Fruit fly (Drosophila melanogaster) whole organism, embryonic: ENCODE results near the gene Sems.

ENCODE experiments used
- Bgb ChIP-seq: fragments of 200-800 bp; sonication (Bioruptor generic); IDR thresholded peaks from 2 replicates; pipeline ENCODE4 v1.3.6; 2022; ENCODE audit warnings: missing biosample characterization, missing genetic modification characterization; ENCODE audit not compliant: partially characterized antibody
- Blimp-1 ChIP-seq: fragments of 200-800 bp; sonication (Bioruptor generic); optimal IDR thresholded peaks from 3 replicates; lab custom pipeline; 2018; ENCODE audit warnings: missing biosample characterization, missing genetic modification characterization, mild to moderate bottlenecking, moderate library complexity, missing genetic modification reagents
- BtbVII ChIP-seq: fragments of 200-800 bp; sonication (Bioruptor generic); optimal IDR thresholded peaks from 3 replicates; lab custom pipeline; 2017; ENCODE audit warnings: missing biosample characterization, mild to moderate bottlenecking, missing genetic modification characterization
- CG10209 ChIP-seq: fragments of 200-800 bp; sonication (Bioruptor generic); optimal IDR thresholded peaks from 3 replicates; lab custom pipeline; 2017; ENCODE audit warnings: missing biosample characterization, mild to moderate bottlenecking, missing genetic modification characterization, missing genetic modification reagents
- CG10959 ChIP-seq: fragments of 200-800 bp; sonication (Bioruptor generic); IDR thresholded peaks from 2 replicates; pipeline ENCODE4 v1.3.6; 2022; ENCODE audit warnings: missing biosample characterization, missing genetic modification characterization
- CG11723 ChIP-seq: fragments of 200-800 bp; sonication (Bioruptor generic); optimal IDR thresholded peaks from 2 replicates; lab custom pipeline; 2017; ENCODE audit warnings: missing biosample characterization, mild to moderate bottlenecking, missing genetic modification characterization
- CG12155 ChIP-seq: fragments of 200-800 bp; sonication (Bioruptor generic); optimal IDR thresholded peaks from 3 replicates; lab custom pipeline; 2016; ENCODE audit warnings: missing biosample characterization, missing genetic modification characterization
- CG15011 ChIP-seq: fragments of 200-800 bp; sonication (Bioruptor generic); optimal IDR thresholded peaks from 3 replicates; lab custom pipeline; 2018; ENCODE audit warnings: missing biosample characterization, mild to moderate bottlenecking, missing genetic modification characterization
- CG15696 ChIP-seq: fragments of 200-800 bp; sonication (Bioruptor generic); optimal IDR thresholded peaks from 2 replicates; lab custom pipeline; 2019; ENCODE audit warnings: missing biosample characterization, mild to moderate bottlenecking, missing genetic modification characterization, moderate library complexity
- CG16779 ChIP-seq: fragments of 200-800 bp; sonication (Bioruptor generic); IDR thresholded peaks from 2 replicates; pipeline ENCODE4 v1.3.6; 2022; ENCODE audit warnings: missing biosample characterization, missing genetic modification characterization
- CG1792 ChIP-seq: fragments of 200-800 bp; sonication (Bioruptor generic); optimal IDR thresholded peaks from 2 replicates; lab custom pipeline; 2016; ENCODE audit warnings: missing biosample characterization, missing genetic modification characterization
- CG30403 ChIP-seq: fragments of 200-800 bp; sonication (Bioruptor generic); optimal IDR thresholded peaks from 3 replicates; lab custom pipeline; 2016; ENCODE audit warnings: missing biosample characterization, missing genetic modification characterization
- CG3163 ChIP-seq: fragments of 200-800 bp; sonication (Bioruptor generic); optimal IDR thresholded peaks from 3 replicates; lab custom pipeline; 2016; ENCODE audit warnings: missing biosample characterization, missing genetic modification characterization
- CG3281 ChIP-seq: fragments of 200-800 bp; sonication (Bioruptor generic); optimal IDR thresholded peaks from 3 replicates; lab custom pipeline; 2017; ENCODE audit warnings: missing biosample characterization, mild to moderate bottlenecking, missing genetic modification characterization
- CG4360 ChIP-seq: fragments of 200-800 bp; sonication (Bioruptor generic); IDR thresholded peaks from 2 replicates; pipeline ENCODE4 v1.3.6; 2022; ENCODE audit warnings: missing biosample characterization, missing genetic modification characterization
- CG6654 ChIP-seq: fragments of 200-800 bp; sonication (Bioruptor generic); optimal IDR thresholded peaks from 2 replicates; lab custom pipeline; 2017; ENCODE audit warnings: missing biosample characterization, mild to moderate bottlenecking, missing genetic modification characterization
- CG9609 ChIP-seq: fragments of 200-800 bp; sonication (Bioruptor generic); optimal IDR thresholded peaks from 3 replicates; lab custom pipeline; 2016; ENCODE audit warnings: missing biosample characterization, missing genetic modification characterization
- Dad ChIP-seq: fragments of 200-800 bp; sonication (Bioruptor generic); optimal IDR thresholded peaks from 3 replicates; lab custom pipeline; 2016; ENCODE audit warnings: missing biosample characterization, missing genetic modification characterization
- Dip3 ChIP-seq: fragments of 200-800 bp; sonication (Bioruptor generic); optimal IDR thresholded peaks from 3 replicates; lab custom pipeline; 2016; ENCODE audit warnings: missing biosample characterization, missing genetic modification characterization
- Ets97D ChIP-seq: fragments of 200-800 bp; sonication (Bioruptor generic); optimal IDR thresholded peaks from 3 replicates; lab custom pipeline; 2016; ENCODE audit warnings: missing biosample characterization, missing genetic modification characterization
- Hmr ChIP-seq: fragments of 200-800 bp; sonication (Bioruptor generic); optimal IDR thresholded peaks from 3 replicates; lab custom pipeline; 2017; ENCODE audit warnings: mild to moderate bottlenecking, missing biosample characterization, missing genetic modification reagents, missing genetic modification characterization
- Lpt ChIP-seq: fragments of >200 bp; optimal IDR thresholded peaks from 2 replicates; lab custom pipeline; 2018; ENCODE audit warnings: missing biosample characterization, missing genetic modification characterization
- Nf-YA ChIP-seq: fragments of 200-800 bp; sonication (Bioruptor generic); IDR thresholded peaks from 2 replicates; pipeline ENCODE4 v1.3.6; 2022; ENCODE audit warnings: missing biosample characterization, missing genetic modification characterization
- Rfx ChIP-seq: fragments of 200-800 bp; sonication (Bioruptor generic); IDR thresholded peaks from 2 replicates; pipeline ENCODE4 v1.3.6; 2022; ENCODE audit warnings: missing biosample characterization, missing genetic modification characterization
- Side ChIP-seq: fragments of 200-800 bp; sonication (Bioruptor generic); optimal IDR thresholded peaks from 2 replicates; lab custom pipeline; 2016; ENCODE audit warnings: missing biosample characterization, missing genetic modification characterization
- Sox102F ChIP-seq: fragments of 200-800 bp; sonication (Bioruptor generic); optimal IDR thresholded peaks from 2 replicates; lab custom pipeline; 2018; ENCODE audit warnings: missing biosample characterization, mild to moderate bottlenecking, missing genetic modification characterization, moderate library complexity
- Ssrp ChIP-seq: fragments of 200-800 bp; sonication (Bioruptor generic); optimal IDR thresholded peaks from 2 replicates; lab custom pipeline; 2018; ENCODE audit warnings: missing biosample characterization, mild to moderate bottlenecking, missing genetic modification characterization, moderate library complexity
- Tbp ChIP-seq: fragments of >200 bp; optimal IDR thresholded peaks from 2 replicates; lab custom pipeline; 2018; ENCODE audit warnings: missing biosample characterization, missing genetic modification characterization
- Vsx1 ChIP-seq: fragments of 200-800 bp; sonication (Bioruptor generic); optimal IDR thresholded peaks from 2 replicates; lab custom pipeline; 2017; ENCODE audit warnings: missing biosample characterization, mild to moderate bottlenecking, missing genetic modification characterization, missing genetic modification reagents
- YL-1 ChIP-seq: fragments of 200-800 bp; sonication (Bioruptor generic); optimal IDR thresholded peaks from 3 replicates; lab custom pipeline; 2017; ENCODE audit warnings: missing biosample characterization, mild to moderate bottlenecking, missing genetic modification characterization
- ac ChIP-seq: fragments of 200-800 bp; sonication (Bioruptor generic); optimal IDR thresholded peaks from 3 replicates; lab custom pipeline; 2017; ENCODE audit warnings: missing biosample characterization, mild to moderate bottlenecking, missing genetic modification characterization
- ash1 ChIP-seq: fragments of 200-800 bp; sonication (Bioruptor generic); optimal IDR thresholded peaks from 2 replicates; lab custom pipeline; 2018; ENCODE audit warnings: missing biosample characterization, mild to moderate bottlenecking, missing genetic modification characterization
- ato ChIP-seq: fragments of 200-800 bp; sonication (Bioruptor generic); IDR thresholded peaks from 2 replicates; pipeline ENCODE4 v1.3.6; 2022; ENCODE audit warnings: missing biosample characterization, missing genetic modification characterization; ENCODE audit not compliant: partially characterized antibody
- cas ChIP-seq: fragments of 200-800 bp; sonication (Bioruptor generic); IDR thresholded peaks from 2 replicates; pipeline ENCODE4 v1.3.6; 2022; ENCODE audit warnings: missing biosample characterization, missing genetic modification characterization
- cwo ChIP-seq: fragments of 200-800 bp; sonication (Bioruptor generic); optimal IDR thresholded peaks from 3 replicates; lab custom pipeline; 2017; ENCODE audit warnings: missing biosample characterization, missing genetic modification characterization, mild to moderate bottlenecking, moderate library complexity, missing genetic modification reagents
- emc ChIP-seq: fragments of 200-800 bp; sonication (Bioruptor generic); optimal IDR thresholded peaks from 2 replicates; lab custom pipeline; 2016; ENCODE audit warnings: missing biosample characterization, missing genetic modification characterization
- gcm ChIP-seq: fragments of 200-800 bp; sonication (Bioruptor generic); optimal IDR thresholded peaks from 2 replicates; lab custom pipeline; 2019; ENCODE audit warnings: missing biosample characterization, mild to moderate bottlenecking, missing genetic modification characterization, moderate library complexity
- grau ChIP-seq: fragments of 200-800 bp; optimal IDR thresholded peaks from 3 replicates; lab custom pipeline; 2019; ENCODE audit warnings: missing biosample characterization, mild to moderate bottlenecking, missing genetic modification characterization, moderate library complexity
- grn ChIP-seq: fragments of 200-800 bp; sonication (Bioruptor generic); optimal IDR thresholded peaks from 3 replicates; lab custom pipeline; 2017; ENCODE audit warnings: missing biosample characterization, missing genetic modification characterization
- gsb ChIP-seq: fragments of 200-800 bp; sonication (Bioruptor generic); IDR thresholded peaks from 2 replicates; pipeline ENCODE4 v1.3.6; 2022; ENCODE audit warnings: missing biosample characterization, missing genetic modification characterization
- ham ChIP-seq: fragments of 200-800 bp; sonication (Bioruptor generic); IDR thresholded peaks from 2 replicates; pipeline ENCODE4 v1.3.6; 2022; ENCODE audit warnings: missing biosample characterization, missing genetic modification characterization
- hb ChIP-seq: fragments of 200-800 bp; sonication (Bioruptor generic); IDR thresholded peaks from 3 replicates; pipeline ENCODE4 v1.3.6; 2022; ENCODE audit warnings: missing biosample characterization, missing genetic modification characterization; ENCODE audit not compliant: partially characterized antibody
- lilli ChIP-seq: fragments of 200-800 bp; sonication (Bioruptor generic); optimal IDR thresholded peaks from 3 replicates; lab custom pipeline; 2016; ENCODE audit warnings: missing biosample characterization, missing genetic modification characterization
- maf-S ChIP-seq: fragments of 200-800 bp; sonication (Bioruptor generic); optimal IDR thresholded peaks from 2 replicates; lab custom pipeline; 2016; ENCODE audit warnings: missing biosample characterization, missing genetic modification characterization
- mirr ChIP-seq: fragments of 200-800 bp; sonication (Bioruptor generic); optimal IDR thresholded peaks from 3 replicates; lab custom pipeline; 2018; ENCODE audit warnings: missing biosample characterization, mild to moderate bottlenecking, missing genetic modification characterization
- oc ChIP-seq: fragments of 200-800 bp; sonication (Bioruptor generic); optimal IDR thresholded peaks from 2 replicates; lab custom pipeline; 2018; ENCODE audit warnings: missing biosample characterization, mild to moderate bottlenecking, missing genetic modification characterization, moderate library complexity
- pita ChIP-seq: fragments of 200-800 bp; sonication (Bioruptor generic); optimal IDR thresholded peaks from 2 replicates; lab custom pipeline; 2017; ENCODE audit warnings: missing biosample characterization, mild to moderate bottlenecking, missing genetic modification characterization
- pros ChIP-seq: fragments of 200-800 bp; sonication (Bioruptor generic); optimal IDR thresholded peaks from 3 replicates; lab custom pipeline; 2019; ENCODE audit warnings: missing biosample characterization, mild to moderate bottlenecking, missing genetic modification characterization, moderate library complexity
- sens-2 ChIP-seq: fragments of 200-800 bp; sonication (Bioruptor generic); IDR thresholded peaks from 2 replicates; pipeline ENCODE4 v1.3.6; 2022; ENCODE audit warnings: missing biosample characterization, missing genetic modification characterization
- sna ChIP-seq: fragments of 200-800 bp; sonication (Bioruptor generic); IDR thresholded peaks from 2 replicates; pipeline ENCODE4 v1.3.6; 2022; ENCODE audit warnings: missing biosample characterization, missing genetic modification characterization; ENCODE audit not compliant: partially characterized antibody
- tap ChIP-seq: fragments of 200-800 bp; optimal IDR thresholded peaks from 3 replicates; lab custom pipeline; 2019; ENCODE audit warnings: missing biosample characterization, mild to moderate bottlenecking, missing genetic modification characterization, moderate library complexity
- vfl ChIP-seq: fragments of 200-800 bp; sonication (Bioruptor generic); optimal IDR thresholded peaks from 2 replicates; lab custom pipeline; 2016; ENCODE audit warnings: missing biosample characterization, missing genetic modification characterization

Gene Sems

DNA sequence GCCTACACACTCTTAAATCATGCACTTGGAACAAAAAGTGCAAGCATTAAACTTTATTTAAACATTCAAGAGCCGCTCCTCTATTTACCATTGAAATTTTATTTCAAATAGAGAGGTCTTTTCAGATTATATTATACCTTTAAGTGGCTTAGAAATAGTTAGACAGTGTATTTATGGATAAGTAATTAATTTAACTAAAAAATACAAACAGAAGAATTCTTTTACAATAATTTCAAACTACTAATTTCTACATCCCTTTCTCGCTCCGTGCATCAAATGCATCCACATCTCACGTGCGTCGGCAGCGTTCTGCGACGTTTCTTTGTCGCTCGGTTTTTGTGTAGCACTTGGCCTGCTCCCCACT is 6.4 kb downstream of the Sems start (continued):
- TF ChIP-seq CG3281 = no peak
- TF ChIP-seq ash1 (GFP tag; lab: Kevin White, UChicago) = no peak
- TF ChIP-seq sens-2 (GFP tag; lab: Robert Waterston, UW) = no peak
- peak; percentile 55 for TF ChIP-seq CG10209
- peak; percentile 54 for TF ChIP-seq CG3163
- no peak for TF ChIP-seq emc (GFP tag; lab: Kevin White, UChicago)
- no peak for TF ChIP-seq ac (GFP tag; lab: Kevin White, UChicago)
- no peak for TF ChIP-seq gsb (GFP tag; lab: Robert Waterston, UW)
- no peak for TF ChIP-seq ato (GFP tag; lab: Robert Waterston, UW)
- no peak for TF ChIP-seq hb
- TF ChIP-seq Nf-YA (GFP tag; lab: Robert Waterston, UW) = no peak
- no peak for TF ChIP-seq Bgb
- TF ChIP-seq CG1792 (GFP tag; lab: Kevin White, UChicago) = peak; percentile 29
- peak; percentile 4 for TF ChIP-seq Hmr (GFP tag; lab: Kevin White, UChicago)
- TF ChIP-seq CG15696 = peak; percentile 52
- TF ChIP-seq CG4360 (GFP tag; lab: Robert Waterston, UW) = no peak
- peak; percentile 63 for TF ChIP-seq CG30403 (GFP tag; lab: Kevin White, UChicago)
- TF ChIP-seq grau (tag; lab: Kevin White, UChicago) = peak; percentile 63
- TF ChIP-seq Blimp-1 (GFP tag; lab: Kevin White, UChicago) = peak; percentile 85
- TF ChIP-seq Lpt (GFP tag; lab: Kevin White, UChicago) = no peak
- TF ChIP-seq Dad (GFP tag; lab: Kevin White, UChicago) = no peak
- TF ChIP-seq Side (GFP tag; lab: Kevin White, UChicago) = no peak
- peak; percentile 84 for TF ChIP-seq Ssrp (tag; lab: Kevin White, UChicago)
- TF ChIP-seq CG16779 (GFP tag; lab: Robert Waterston, UW) = no peak
- peak; percentile 36 for TF ChIP-seq CG11723 (GFP tag; lab: Kevin White, UChicago)
- no peak for TF ChIP-seq cas (GFP tag; lab: Robert Waterston, UW)
- peak; percentile 21 for TF ChIP-seq lilli (GFP tag; lab: Kevin White, UChicago)
- TF ChIP-seq cwo (GFP tag; lab: Kevin White, UChicago) = peak; percentile 30
- peak; percentile 79 for TF ChIP-seq Sox102F (GFP tag; lab: Kevin White, UChicago)
- no peak for TF ChIP-seq grn (GFP tag; lab: Kevin White, UChicago)
- TF ChIP-seq Rfx (GFP tag; lab: Robert Waterston, UW) = no peak
- no peak for TF ChIP-seq CG10959 (GFP tag; lab: Robert Waterston, UW)
- TF ChIP-seq CG15011 = peak; percentile 30
- TF ChIP-seq CG9609 (GFP tag; lab: Kevin White, UChicago) = peak; percentile 0
- TF ChIP-seq Vsx1 = no peak
- TF ChIP-seq CG6654 (GFP tag; lab: Kevin White, UChicago) = peak; percentile 30
- no peak for TF ChIP-seq pros (GFP tag; lab: Kevin White, UChicago)
- no peak for TF ChIP-seq Dip3 (GFP tag; lab: Kevin White, UChicago)
- TF ChIP-seq Ets97D (GFP tag; lab: Kevin White, UChicago) = no peak
- peak; percentile 64 for TF ChIP-seq tap
- TF ChIP-seq vfl (GFP tag; lab: Kevin White, UChicago) = no peak
- no peak for TF ChIP-seq CG12155 (GFP tag; lab: Kevin White, UChicago)
- peak; percentile 56 for TF ChIP-seq gcm
- TF ChIP-seq ham (GFP tag; lab: Robert Waterston, UW) = no peak
- TF ChIP-seq Tbp = no peak
- TF ChIP-seq oc (tag; lab: Kevin White, UChicago) = peak; percentile 79
- TF ChIP-seq maf-S (GFP tag; lab: Kevin White, UChicago) = no peak
- TF ChIP-seq sna (GFP tag; lab: Robert Waterston, UW) = no peak
- no peak for TF ChIP-seq pita (GFP tag; lab: Kevin White, UChicago)
- no peak for TF ChIP-seq BtbVII (GFP tag; lab: Kevin White, UChicago)
- TF ChIP-seq mirr (GFP tag; lab: Kevin White, UChicago) = no peak
- no peak for TF ChIP-seq YL-1 (GFP tag; lab: Kevin White, UChicago)
